Worm (Caenorhabditis elegans) whole organism, young adult: Measurements from ENCODE around the gene mec-14.

Source experiments
- B0035.1 ChIP-seq: sonication (generic microtip); optimal IDR thresholded peaks from 2 replicates; lab custom pipeline; 2016; ENCODE audit warnings: missing genetic modification characterization, mild to moderate bottlenecking, missing compliant biosample characterization, missing genotype, missing genetic modification reagents
- B0336.3 ChIP-seq: fragments of 200-800 bp; sonication (Bioruptor generic); IDR thresholded peaks from 2 replicates; pipeline ENCODE4 v1.3.6; 2022; ENCODE audit warnings: missing genetic modification characterization, missing compliant biosample characterization
- C17E4.6 ChIP-seq: fragments of 200-800 bp; sonication (Bioruptor generic); IDR thresholded peaks from 2 replicates; pipeline ENCODE4 v1.3.6; 2022; ENCODE audit warnings: missing genetic modification reagents, missing genetic modification characterization, missing compliant biosample characterization
- F10E7.11 ChIP-seq: sonication (generic microtip); optimal IDR thresholded peaks from 2 replicates; lab custom pipeline; 2017; ENCODE audit warnings: mild to moderate bottlenecking, missing genetic modification characterization, moderate library complexity, missing compliant biosample characterization
- F33H1.4 ChIP-seq: fragments of 200-800 bp; sonication (Bioruptor generic); IDR thresholded peaks from 2 replicates; pipeline ENCODE4 v1.3.6; 2022; ENCODE audit warnings: missing genetic modification reagents, missing genetic modification characterization, missing compliant biosample characterization
- F39B2.1 ChIP-seq: fragments of 200-800 bp; sonication (Bioruptor generic); IDR thresholded peaks from 2 replicates; pipeline ENCODE4 v1.3.6; 2022; ENCODE audit warnings: missing genetic modification reagents, missing genetic modification characterization, missing compliant biosample characterization
- F49E8.2 ChIP-seq: sonication (generic microtip); optimal IDR thresholded peaks from 3 replicates; lab custom pipeline; 2017; ENCODE audit warnings: missing genetic modification characterization, mild to moderate bottlenecking, missing compliant biosample characterization, antibody characterized with exemption, moderate library complexity; ENCODE audit not compliant: insufficient read depth
- F55B11.4 ChIP-seq: sonication (generic microtip); optimal IDR thresholded peaks from 2 replicates; lab custom pipeline; 2016; ENCODE audit warnings: missing compliant biosample characterization, missing genetic modification characterization, borderline replicate concordance; ENCODE audit not compliant: insufficient read depth
- T26A5.8 ChIP-seq: sonication (generic microtip); optimal IDR thresholded peaks from 2 replicates; lab custom pipeline; 2016; ENCODE audit warnings: missing genetic modification characterization, missing compliant biosample characterization
- Y53F4B.3 ChIP-seq: fragments of 200-800 bp; sonication (Bioruptor generic); IDR thresholded peaks from 2 replicates; pipeline ENCODE4 v1.3.6; 2022; ENCODE audit warnings: missing genetic modification reagents, missing genetic modification characterization, missing compliant biosample characterization
- Y53G8AR.9 ChIP-seq: fragments of 200-800 bp; sonication (Bioruptor generic); conservative IDR thresholded peaks from 2 replicates; pipeline ENCODE4 v1.3.6; 2022; ENCODE audit warnings: missing genetic modification reagents, missing genetic modification characterization, missing compliant biosample characterization
- Y56A3A.18 ChIP-seq: fragments of 200-800 bp; sonication (Bioruptor generic); IDR thresholded peaks from 2 replicates; pipeline ENCODE4 v1.3.6; 2022; ENCODE audit warnings: missing genetic modification reagents, missing genetic modification characterization, missing compliant biosample characterization
- ZK185.1 ChIP-seq: sonication (generic microtip); optimal IDR thresholded peaks from 2 replicates; lab custom pipeline; 2016; ENCODE audit warnings: mild to moderate bottlenecking, missing genetic modification characterization, missing compliant biosample characterization; ENCODE audit not compliant: poor library complexity, severe bottlenecking
- akir-1 ChIP-seq: fragments of 200-800 bp; sonication (Bioruptor generic); optimal IDR thresholded peaks from 2 replicates; lab custom pipeline; 2018; ENCODE audit warnings: mild to moderate bottlenecking, missing genetic modification characterization, moderate library complexity, missing compliant biosample characterization
- aptf-2 ChIP-seq: fragments of 200-800 bp; sonication (Bioruptor generic); conservative IDR thresholded peaks from 2 replicates; pipeline ENCODE4 v1.3.6; 2022; ENCODE audit warnings: missing genetic modification reagents, missing genetic modification characterization, missing compliant biosample characterization
- athp-1 ChIP-seq: sonication (generic microtip); optimal IDR thresholded peaks from 2 replicates; lab custom pipeline; 2017; ENCODE audit warnings: mild to moderate bottlenecking, missing genetic modification characterization, missing compliant biosample characterization
- attf-3 ChIP-seq: fragments of 200-800 bp; sonication (Bioruptor generic); conservative IDR thresholded peaks from 2 replicates; pipeline ENCODE4 v1.3.6; 2022; ENCODE audit warnings: missing genetic modification reagents, missing genetic modification characterization, missing compliant biosample characterization
- attf-5 ChIP-seq: fragments of 200-800 bp; sonication (Bioruptor generic); optimal IDR thresholded peaks from 2 replicates; lab custom pipeline; 2018; ENCODE audit warnings: mild to moderate bottlenecking, missing genetic modification characterization, missing compliant biosample characterization
- bed-2 ChIP-seq: fragments of 200-800 bp; sonication (Bioruptor generic); IDR thresholded peaks from 2 replicates; pipeline ENCODE4 v1.3.6; 2022; ENCODE audit warnings: missing genetic modification reagents, missing genetic modification characterization, missing compliant biosample characterization
- cebp-1 ChIP-seq, 2 experiments: fragments of 200-800 bp in 1 of 2; sonication (Bioruptor generic) in 1 of 2; sonication (generic microtip) in 1 of 2; IDR thresholded peaks in 1 of 2; optimal IDR thresholded peaks in 1 of 2; 2 replicates each; pipeline versions ENCODE4 v1.3.6 to Lab custom; 2017 to 2022; ENCODE audit warnings: missing compliant biosample characterization in 2 of 2, missing genetic modification characterization in 2 of 2, mild to moderate bottlenecking in 1 of 2, missing genetic modification reagents in 1 of 2, moderate library complexity in 1 of 2
- cebp-2 ChIP-seq: fragments of 200-800 bp; sonication (Bioruptor generic); IDR thresholded peaks from 2 replicates; pipeline ENCODE4 v1.3.6; 2022; ENCODE audit warnings: missing genetic modification characterization, missing compliant biosample characterization
- ceh-100 ChIP-seq: fragments of 200-800 bp; sonication (Bioruptor generic); IDR thresholded peaks from 2 replicates; pipeline ENCODE4 v1.3.6; 2022; ENCODE audit warnings: missing genetic modification reagents, missing genetic modification characterization, missing compliant biosample characterization
- ceh-91 ChIP-seq: fragments of 200-800 bp; sonication (Bioruptor generic); IDR thresholded peaks from 2 replicates; pipeline ENCODE4 v1.3.6; 2022; ENCODE audit warnings: missing genetic modification reagents, missing genetic modification characterization, missing compliant biosample characterization
- die-1 ChIP-seq: sonication (generic microtip); optimal IDR thresholded peaks from 2 replicates; lab custom pipeline; 2016; ENCODE audit warnings: missing genotype, mild to moderate bottlenecking, missing genetic modification characterization, missing compliant biosample characterization
- egl-18 ChIP-seq: fragments of 200-800 bp; sonication (Bioruptor generic); IDR thresholded peaks from 2 replicates; pipeline ENCODE4 v1.3.6; 2022; ENCODE audit warnings: missing genetic modification reagents, missing genetic modification characterization, missing compliant biosample characterization
- him-1 ChIP-seq: sonication (generic microtip); optimal IDR thresholded peaks from 2 replicates; lab custom pipeline; 2016; ENCODE audit warnings: missing genotype, missing genetic modification reagents, missing genetic modification characterization, missing compliant biosample characterization
- hmg-1.2 ChIP-seq: fragments of 200-800 bp; sonication (Bioruptor generic); IDR thresholded peaks from 2 replicates; pipeline ENCODE4 v1.3.6; 2022; ENCODE audit warnings: missing genetic modification reagents, missing genetic modification characterization, missing compliant biosample characterization
- hrde-1 ChIP-seq: sonication (generic microtip); optimal IDR thresholded peaks from 2 replicates; lab custom pipeline; 2016; ENCODE audit warnings: missing genetic modification characterization, mild to moderate bottlenecking, missing compliant biosample characterization, moderate library complexity, missing genotype, missing genetic modification reagents, borderline replicate concordance
- hsf-1 ChIP-seq: fragments of 200-800 bp; sonication (Bioruptor generic); IDR thresholded peaks from 2 replicates; pipeline ENCODE4 v1.3.6; 2022; ENCODE audit warnings: missing genetic modification reagents, missing genetic modification characterization, missing compliant biosample characterization
- lir-1 ChIP-seq: fragments of 200-800 bp; sonication (Bioruptor generic); conservative IDR thresholded peaks from 2 replicates; pipeline ENCODE4 v1.3.6; 2022; ENCODE audit warnings: missing genetic modification reagents, missing genetic modification characterization, missing compliant biosample characterization
- nfya-2 ChIP-seq: fragments of 200-800 bp; sonication (Bioruptor generic); IDR thresholded peaks from 2 replicates; pipeline ENCODE4 v1.3.6; 2022; ENCODE audit warnings: missing genetic modification reagents, missing genetic modification characterization, missing compliant biosample characterization
- nhr-120 ChIP-seq: fragments of 200-800 bp; sonication (Bioruptor generic); IDR thresholded peaks from 2 replicates; pipeline ENCODE4 v1.3.6; 2022; ENCODE audit warnings: missing genetic modification characterization, missing compliant biosample characterization
- pha-4 ChIP-seq: fragments of 150-350 bp; sonication (generic microtip); optimal IDR thresholded peaks from 2 replicates; lab custom pipeline; 2014; ENCODE audit warnings: missing biosample characterization, missing genetic modification reagents, missing genetic modification characterization
- rpc-1 ChIP-seq, 2 experiments: fragments of 150-350 bp in 1 of 2; sonication (generic microtip) in 1 of 2; optimal IDR thresholded peaks; 2 replicates each; lab custom pipeline; 2014 to 2018; ENCODE audit warnings: missing biosample characterization in 1 of 2, missing genetic modification characterization in 1 of 2, missing genetic modification reagents in 1 of 2, missing genotype in 1 of 2
- snpc-1.1 ChIP-seq: sonication (generic microtip); optimal IDR thresholded peaks from 2 replicates; lab custom pipeline; 2017; ENCODE audit warnings: missing genetic modification characterization, mild to moderate bottlenecking, missing compliant biosample characterization, antibody characterized with exemption, moderate library complexity, missing genotype, missing genetic modification reagents; ENCODE audit not compliant: insufficient read depth
- snpc-3.4 ChIP-seq: sonication (generic microtip); optimal IDR thresholded peaks from 2 replicates; lab custom pipeline; 2017; ENCODE audit warnings: missing genetic modification characterization, mild to moderate bottlenecking, missing compliant biosample characterization, antibody characterized with exemption, moderate library complexity, missing genotype, missing genetic modification reagents
- snpc-4 ChIP-seq, 5 experiments: fragments of 150-350 bp in 1 of 5; sonication (generic microtip) in 4 of 5; optimal IDR thresholded peaks; 2 replicates each; lab custom pipeline; 2014 to 2018; ENCODE audit warnings: missing genetic modification characterization in 5 of 5, missing biosample characterization in 3 of 5, antibody characterized with exemption in 2 of 5, mild to moderate bottlenecking in 2 of 5, missing compliant biosample characterization in 2 of 5, missing genotype in 2 of 5, moderate library complexity in 2 of 5, missing genetic modification reagents in 1 of 5
- somi-1 ChIP-seq: fragments of 200-800 bp; sonication (Bioruptor generic); optimal IDR thresholded peaks from 2 replicates; lab custom pipeline; 2018; ENCODE audit warnings: mild to moderate bottlenecking, missing genetic modification characterization, missing compliant biosample characterization
- sptf-2 ChIP-seq: fragments of 200-800 bp; sonication (Bioruptor generic); optimal IDR thresholded peaks from 2 replicates; lab custom pipeline; 2018; ENCODE audit warnings: mild to moderate bottlenecking, missing genetic modification characterization, missing compliant biosample characterization
- tbx-9 ChIP-seq: sonication (generic microtip); optimal IDR thresholded peaks from 2 replicates; lab custom pipeline; 2016; ENCODE audit warnings: borderline replicate concordance, missing genetic modification characterization, inconsistent platforms, missing compliant biosample characterization
- unc-130 ChIP-seq: sonication (generic microtip); optimal IDR thresholded peaks from 2 replicates; lab custom pipeline; 2016; ENCODE audit warnings: missing genetic modification reagents, missing genetic modification characterization, missing compliant biosample characterization
- zfh-2 ChIP-seq: fragments of 200-800 bp; sonication (Bioruptor generic); conservative IDR thresholded peaks from 2 replicates; pipeline ENCODE4 v1.3.6; 2022; ENCODE audit warnings: missing genetic modification reagents, missing genetic modification characterization, missing compliant biosample characterization
- ztf-18 ChIP-seq: sonication (generic microtip); optimal IDR thresholded peaks from 2 replicates; lab custom pipeline; 2016; ENCODE audit warnings: missing genotype, mild to moderate bottlenecking, missing genetic modification characterization, missing compliant biosample characterization
- ztf-22 ChIP-seq: fragments of 200-800 bp; sonication (Bioruptor generic); optimal IDR thresholded peaks from 2 replicates; lab custom pipeline; 2018; ENCODE audit warnings: mild to moderate bottlenecking, missing genetic modification characterization, moderate library complexity, missing compliant biosample characterization
- ztf-26 ChIP-seq: sonication (generic microtip); optimal IDR thresholded peaks from 2 replicates; lab custom pipeline; 2017; ENCODE audit warnings: missing genetic modification characterization, missing compliant biosample characterization
- ztf-28 ChIP-seq: fragments of 200-800 bp; sonication (Bioruptor generic); IDR thresholded peaks from 2 replicates; pipeline ENCODE4 v1.3.6; 2022; ENCODE audit warnings: missing genetic modification reagents, missing genetic modification characterization, missing compliant biosample characterization

mec-14 gene

DNA sequence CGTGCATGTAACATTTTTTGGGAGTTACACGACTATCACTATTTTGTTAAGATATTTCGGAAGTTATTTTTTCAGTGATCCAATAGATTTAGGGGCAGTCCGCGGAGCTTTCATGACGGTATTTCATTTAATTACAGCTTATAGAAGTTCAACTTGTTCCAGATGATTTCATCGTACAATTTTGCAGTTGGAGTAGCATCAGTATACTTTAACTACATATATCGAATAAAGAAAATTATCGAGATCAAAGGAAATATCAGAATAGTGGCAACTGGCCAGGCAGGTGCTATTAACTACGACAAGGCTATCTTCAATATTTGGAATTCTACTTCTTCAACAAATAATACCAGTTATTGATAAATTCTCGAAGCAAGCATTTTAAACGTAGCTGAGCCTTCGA, 14.3 kb downstream of the mec-14 start:
- TF ChIP-seq B0336.3 (GFP tag; lab: Robert Waterston, UW) (peak; percentile 82), cebp-2 (no peak), him-1 (tag; lab: Kevin White, UChicago) (no peak), akir-1 (GFP tag; lab: Kevin White, UChicago) (no peak), snpc-4 (GFP tag; optimal IDR thresholded peaks at IDR 0.05; lab: Kevin White, UChicago) (no peak), snpc-4 (tag; optimal IDR thresholded peaks at IDR 0.05; lab: Kevin White, UChicago) (peak in 1 of 4 experiments; percentile 26), cebp-1 (GFP tag; IDR thresholded peaks at IDR 0.05; lab: Robert Waterston, UW) (no peak), cebp-1 (tag; optimal IDR thresholded peaks at IDR 0.05; lab: Kevin White, UChicago) (peak; percentile 54), Y56A3A.18 (peak; percentile 45; the same call in 1 of the 2 replicates), egl-18 (GFP tag; lab: Robert Waterston, UW) (no peak), somi-1 (GFP tag; lab: Kevin White, UChicago) (no peak), ZK185.1 (tag; lab: Kevin White, UChicago) (no peak), F10E7.11 (tag; lab: Kevin White, UChicago) (no peak), hrde-1 (no peak), sptf-2 (GFP tag; lab: Kevin White, UChicago) (no peak), Y53F4B.3 (GFP tag; lab: Robert Waterston, UW) (no peak), B0035.1 (tag; lab: Kevin White, UChicago) (no peak), hmg-1.2 (peak; percentile 11; the same call in 1 of the 2 replicates), pha-4 (tag; lab: Kevin White, UChicago) (no peak), ceh-91 (GFP tag; lab: Robert Waterston, UW) (no peak), ztf-22 (GFP tag; lab: Kevin White, UChicago) (no peak), ceh-100 (GFP tag; lab: Robert Waterston, UW) (no peak), tbx-9 (no peak), F49E8.2 (tag; lab: Kevin White, UChicago) (peak; percentile 51), Y53G8AR.9 (GFP tag; lab: Robert Waterston, UW) (0 out of 2 replicates have a peak, but pooled peaks have one; percentile 53), hsf-1 (GFP tag; lab: Robert Waterston, UW) (peak; percentile 65; the same call in 1 of the 2 replicates), F33H1.4 (GFP tag; lab: Robert Waterston, UW) (peak; percentile 49), ztf-26 (tag; lab: Kevin White, UChicago) (no peak), bed-2 (GFP tag; lab: Robert Waterston, UW) (no peak), aptf-2 (GFP tag; lab: Robert Waterston, UW) (no peak), unc-130 (GFP tag; lab: Kevin White, UChicago) (no peak), ztf-18 (tag; lab: Kevin White, UChicago) (peak; percentile 32), T26A5.8 (tag; lab: Kevin White, UChicago) (no peak), nhr-120 (GFP tag; lab: Robert Waterston, UW) (no peak), snpc-1.1 (tag; lab: Kevin White, UChicago) (no peak), zfh-2 (no peak), ztf-28 (GFP tag; lab: Robert Waterston, UW) (no peak), C17E4.6 (GFP tag; lab: Robert Waterston, UW) (no peak), nfya-2 (0 out of 2 replicates have a peak, but pooled peaks have one; percentile 54), attf-5 (GFP tag; lab: Kevin White, UChicago) (no peak), die-1 (peak; percentile 3), attf-3 (GFP tag; lab: Robert Waterston, UW) (no peak), rpc-1 (optimal IDR thresholded peaks at IDR 0.05; lab: Kevin White, UChicago) (no peak), rpc-1 (tag; optimal IDR thresholded peaks at IDR 0.05; lab: Kevin White, UChicago) (no peak), snpc-3.4 (peak; percentile 3), lir-1 (GFP tag; lab: Robert Waterston, UW) (no peak), athp-1 (tag; lab: Kevin White, UChicago) (peak; percentile 71), F39B2.1 (GFP tag; lab: Robert Waterston, UW) (peak; percentile 59; the same call in 1 of the 2 replicates), F55B11.4 (tag; lab: Kevin White, UChicago) (no peak)
